Worm (Caenorhabditis elegans) whole organism, midembryonic: ENCODE measurements around the gene sdz-7.

Experiments
- flt-1 ChIP-seq: fragments of 200-800 bp; sonication (Bioruptor generic); IDR thresholded peaks from 2 replicates; pipeline ENCODE4 v1.3.6; 2022; ENCODE audit warnings: missing genetic modification characterization, missing compliant biosample characterization
- klf-2 ChIP-seq: fragments of 200-800 bp; sonication (Bioruptor generic); conservative IDR thresholded peaks from 2 replicates; pipeline ENCODE4 v1.3.6; 2022; ENCODE audit warnings: missing genetic modification reagents, missing genetic modification characterization, missing compliant biosample characterization
- ztf-23 ChIP-seq: fragments of 200-800 bp; sonication (Bioruptor generic); IDR thresholded peaks from 2 replicates; pipeline ENCODE4 v1.3.6; 2022; ENCODE audit warnings: missing genetic modification reagents, missing genetic modification characterization, missing compliant biosample characterization

DNA sequence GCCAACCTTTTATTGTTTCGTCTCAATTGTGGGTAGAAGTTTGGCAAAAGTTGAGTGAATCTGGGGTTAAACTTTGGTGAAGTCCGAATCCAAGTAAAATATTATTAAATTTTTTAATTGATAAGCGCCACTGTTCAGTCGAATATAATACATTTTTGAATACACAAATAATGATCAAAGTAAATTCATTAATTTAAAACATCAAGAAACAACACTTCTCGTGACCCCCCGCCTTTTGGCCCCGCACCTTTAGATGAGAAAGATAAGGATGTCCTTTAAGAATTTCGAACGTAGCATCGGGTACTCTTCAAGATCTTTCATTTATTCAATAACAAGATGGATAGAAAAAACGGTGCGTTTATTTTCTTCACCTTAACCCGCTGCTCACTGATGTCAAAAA is 25.1 kb downstream of the sdz-7 start, which contains the start of gene nhr-257:
- TF ChIP-seq ztf-23 (GFP tag; lab: Robert Waterston, UW) (no peak), flt-1 (GFP tag; lab: Robert Waterston, UW) (no peak), klf-2 (GFP tag; lab: Robert Waterston, UW) (no peak)
